Fruit fly (Drosophila melanogaster) whole organism, embryonic: Measurements from ENCODE around the gene MED15.
A peak's percentile ranks its signal among the peaks of the same experiment; 100 is the strongest.

ENCODE experiments used
- Adf1 ChIP-seq: fragments of 200-800 bp; sonication (Bioruptor generic); IDR thresholded peaks from 2 replicates; pipeline ENCODE4 v1.3.6; 2022; ENCODE audit warnings: missing biosample characterization, missing genetic modification characterization
- CG13296 ChIP-seq: fragments of 200-800 bp; sonication (Bioruptor generic); optimal IDR thresholded peaks from 3 replicates; lab custom pipeline; 2018; ENCODE audit warnings: missing biosample characterization, mild to moderate bottlenecking, missing genetic modification characterization
- CG13624 ChIP-seq: fragments of 200-800 bp; sonication (Bioruptor generic); optimal IDR thresholded peaks from 2 replicates; lab custom pipeline; 2016; ENCODE audit warnings: missing biosample characterization, missing genetic modification characterization
- CG13894 ChIP-seq: fragments of 200-800 bp; sonication (Bioruptor generic); optimal IDR thresholded peaks from 3 replicates; lab custom pipeline; 2018; ENCODE audit warnings: missing biosample characterization, mild to moderate bottlenecking, missing genetic modification characterization, moderate library complexity
- CG1603 ChIP-seq: fragments of 200-800 bp; sonication (Bioruptor generic); optimal IDR thresholded peaks from 2 replicates; lab custom pipeline; 2019; ENCODE audit warnings: missing biosample characterization, mild to moderate bottlenecking, missing genetic modification characterization, moderate library complexity
- CG17328 ChIP-seq: fragments of 200-800 bp; sonication (Bioruptor generic); IDR thresholded peaks from 2 replicates; pipeline ENCODE4 v1.3.6; 2022; ENCODE audit warnings: missing biosample characterization, missing genetic modification characterization
- CG17361 ChIP-seq: fragments of 200-800 bp; sonication (Bioruptor generic); IDR thresholded peaks from 3 replicates; pipeline ENCODE4 v1.3.6; 2022; ENCODE audit warnings: missing biosample characterization, missing genetic modification characterization
- CG17385 ChIP-seq: fragments of 200-800 bp; sonication (Bioruptor generic); optimal IDR thresholded peaks from 3 replicates; lab custom pipeline; 2018; ENCODE audit warnings: missing biosample characterization, mild to moderate bottlenecking, missing genetic modification characterization
- CG17568 ChIP-seq: fragments of 200-800 bp; sonication (Bioruptor generic); optimal IDR thresholded peaks from 2 replicates; lab custom pipeline; 2018; ENCODE audit warnings: missing biosample characterization, mild to moderate bottlenecking, missing genetic modification characterization, moderate library complexity
- CG17802 ChIP-seq: fragments of 200-800 bp; sonication (Bioruptor generic); optimal IDR thresholded peaks from 2 replicates; lab custom pipeline; 2018; ENCODE audit warnings: missing biosample characterization, mild to moderate bottlenecking, missing genetic modification characterization, moderate library complexity
- CG18764 ChIP-seq: fragments of 200-800 bp; sonication (Bioruptor generic); optimal IDR thresholded peaks from 3 replicates; lab custom pipeline; 2016; ENCODE audit warnings: missing biosample characterization, missing genetic modification characterization
- CG2875 ChIP-seq: fragments of 200-800 bp; sonication (Bioruptor generic); optimal IDR thresholded peaks from 2 replicates; lab custom pipeline; 2017; ENCODE audit warnings: missing biosample characterization, mild to moderate bottlenecking, missing genetic modification characterization, missing genetic modification reagents
- CG32767 ChIP-seq: fragments of 200-800 bp; sonication (Bioruptor generic); IDR thresholded peaks from 2 replicates; pipeline ENCODE4 v1.3.6; 2022; ENCODE audit warnings: missing biosample characterization, missing genetic modification characterization
- CG3995 ChIP-seq: fragments of 200-800 bp; sonication (Bioruptor generic); optimal IDR thresholded peaks from 3 replicates; lab custom pipeline; 2016; ENCODE audit warnings: missing biosample characterization, missing genetic modification characterization
- CG6683 ChIP-seq: fragments of 200-800 bp; sonication (Bioruptor generic); optimal IDR thresholded peaks from 2 replicates; lab custom pipeline; 2017; ENCODE audit warnings: missing biosample characterization, mild to moderate bottlenecking, missing genetic modification characterization, missing genetic modification reagents
- CG6689 ChIP-seq: fragments of 200-800 bp; sonication (Bioruptor generic); IDR thresholded peaks from 2 replicates; pipeline ENCODE4 v1.3.6; 2022; ENCODE audit warnings: missing biosample characterization, missing genetic modification characterization
- CG8359 ChIP-seq: fragments of 200-800 bp; sonication (Bioruptor generic); optimal IDR thresholded peaks from 2 replicates; lab custom pipeline; 2017; ENCODE audit warnings: missing biosample characterization, mild to moderate bottlenecking, missing genetic modification characterization, borderline replicate concordance
- CG8765 ChIP-seq: fragments of 200-800 bp; sonication (Bioruptor generic); IDR thresholded peaks from 2 replicates; pipeline ENCODE4 v1.3.6; 2022; ENCODE audit warnings: missing biosample characterization, missing genetic modification characterization
- CG8924 ChIP-seq: fragments of 200-800 bp; optimal IDR thresholded peaks from 3 replicates; lab custom pipeline; 2019; ENCODE audit warnings: missing biosample characterization, mild to moderate bottlenecking, missing genetic modification characterization, moderate library complexity
- CG9876 ChIP-seq: fragments of 200-800 bp; sonication (Bioruptor generic); optimal IDR thresholded peaks from 2 replicates; lab custom pipeline; 2016; ENCODE audit warnings: missing biosample characterization, missing genetic modification characterization
- CHES-1-like ChIP-seq: fragments of 200-800 bp; sonication (Bioruptor generic); optimal IDR thresholded peaks from 2 replicates; lab custom pipeline; 2016; ENCODE audit warnings: missing biosample characterization, missing genetic modification characterization
- CoRest ChIP-seq: fragments of 200-800 bp; sonication (Bioruptor generic); optimal IDR thresholded peaks from 3 replicates; lab custom pipeline; 2018; ENCODE audit warnings: missing biosample characterization, mild to moderate bottlenecking, missing genetic modification characterization, moderate library complexity
- Deaf1 ChIP-seq: fragments of 200-800 bp; optimal IDR thresholded peaks from 3 replicates; lab custom pipeline; 2019; ENCODE audit warnings: missing biosample characterization, mild to moderate bottlenecking, missing genetic modification characterization, moderate library complexity
- Doc3 ChIP-seq: fragments of 200-800 bp; sonication (Bioruptor generic); IDR thresholded peaks from 3 replicates; pipeline ENCODE4 v1.3.6; 2022; ENCODE audit warnings: missing biosample characterization, missing genetic modification characterization; ENCODE audit not compliant: partially characterized antibody
- Ets65A ChIP-seq: fragments of 200-800 bp; sonication (Bioruptor generic); peaks from one replicate; lab custom pipeline; 2016; ENCODE audit warnings: missing biosample characterization, missing genetic modification characterization
- Ets97D ChIP-seq: fragments of 200-800 bp; sonication (Bioruptor generic); optimal IDR thresholded peaks from 3 replicates; lab custom pipeline; 2016; ENCODE audit warnings: missing biosample characterization, missing genetic modification characterization
- Gsc ChIP-seq: fragments of 200-800 bp; sonication (Bioruptor generic); IDR thresholded peaks from 2 replicates; pipeline ENCODE4 v1.3.6; 2022; ENCODE audit warnings: missing biosample characterization, missing genetic modification characterization
- HHEX ChIP-seq: fragments of 200-800 bp; sonication (Bioruptor generic); optimal IDR thresholded peaks from 3 replicates; lab custom pipeline; 2017; ENCODE audit warnings: missing biosample characterization, mild to moderate bottlenecking, missing genetic modification characterization, missing genetic modification reagents
- HLH54F ChIP-seq: fragments of 200-800 bp; sonication (Bioruptor generic); optimal IDR thresholded peaks from 3 replicates; lab custom pipeline; 2016; ENCODE audit warnings: missing biosample characterization, missing genetic modification characterization
- Hand ChIP-seq: fragments of 200-800 bp; sonication (Bioruptor generic); optimal IDR thresholded peaks from 2 replicates; lab custom pipeline; 2017; ENCODE audit warnings: mild to moderate bottlenecking, missing biosample characterization, missing genetic modification reagents, missing genetic modification characterization
- Nf-YA ChIP-seq: fragments of 200-800 bp; sonication (Bioruptor generic); IDR thresholded peaks from 2 replicates; pipeline ENCODE4 v1.3.6; 2022; ENCODE audit warnings: missing biosample characterization, missing genetic modification characterization
- Nf-YC ChIP-seq: fragments of 200-800 bp; optimal IDR thresholded peaks from 3 replicates; lab custom pipeline; 2019; ENCODE audit warnings: missing biosample characterization, mild to moderate bottlenecking, missing genetic modification characterization, moderate library complexity
- TFAM ChIP-seq: fragments of 200-800 bp; sonication (Bioruptor generic); optimal IDR thresholded peaks from 2 replicates; lab custom pipeline; 2017; ENCODE audit warnings: missing biosample characterization, missing genetic modification characterization, inconsistent platforms
- amos ChIP-seq: fragments of 200-800 bp; sonication (Bioruptor generic); IDR thresholded peaks from 2 replicates; pipeline ENCODE4 v1.3.6; 2022; ENCODE audit warnings: missing biosample characterization, missing genetic modification characterization; ENCODE audit not compliant: partially characterized antibody
- cas ChIP-seq: fragments of 200-800 bp; sonication (Bioruptor generic); IDR thresholded peaks from 2 replicates; pipeline ENCODE4 v1.3.6; 2022; ENCODE audit warnings: missing biosample characterization, missing genetic modification characterization
- dmrt11E ChIP-seq: fragments of 200-800 bp; sonication (Bioruptor generic); optimal IDR thresholded peaks from 3 replicates; lab custom pipeline; 2018; ENCODE audit warnings: missing biosample characterization, mild to moderate bottlenecking, missing genetic modification characterization, moderate library complexity
- emc ChIP-seq: fragments of 200-800 bp; sonication (Bioruptor generic); optimal IDR thresholded peaks from 2 replicates; lab custom pipeline; 2016; ENCODE audit warnings: missing biosample characterization, missing genetic modification characterization
- eyg ChIP-seq: fragments of 200-800 bp; sonication (Bioruptor generic); optimal IDR thresholded peaks from 3 replicates; lab custom pipeline; 2016; ENCODE audit warnings: missing biosample characterization, missing genetic modification characterization
- fd64A ChIP-seq: fragments of 200-800 bp; sonication (Bioruptor generic); optimal IDR thresholded peaks from 3 replicates; lab custom pipeline; 2018; ENCODE audit warnings: missing biosample characterization, mild to moderate bottlenecking, missing genetic modification characterization
- gsb-n ChIP-seq: fragments of 200-800 bp; sonication (Bioruptor generic); optimal IDR thresholded peaks from 3 replicates; lab custom pipeline; 2018; ENCODE audit warnings: missing biosample characterization, mild to moderate bottlenecking, missing genetic modification characterization
- inv ChIP-seq: fragments of 200-800 bp; sonication (Bioruptor generic); IDR thresholded peaks from 2 replicates; pipeline ENCODE4 v1.3.6; 2022; ENCODE audit warnings: missing biosample characterization, missing genetic modification characterization; ENCODE audit not compliant: partially characterized antibody
- luna ChIP-seq: fragments of 200-800 bp; sonication (Bioruptor generic); optimal IDR thresholded peaks from 2 replicates; lab custom pipeline; 2016; ENCODE audit warnings: missing biosample characterization, missing genetic modification characterization
- pros ChIP-seq: fragments of 200-800 bp; sonication (Bioruptor generic); optimal IDR thresholded peaks from 3 replicates; lab custom pipeline; 2019; ENCODE audit warnings: missing biosample characterization, mild to moderate bottlenecking, missing genetic modification characterization, moderate library complexity
- scrt ChIP-seq: fragments of 200-800 bp; sonication (Bioruptor generic); optimal IDR thresholded peaks from 2 replicates; lab custom pipeline; 2018; ENCODE audit warnings: missing biosample characterization, mild to moderate bottlenecking, missing genetic modification characterization, moderate library complexity
- sens-2 ChIP-seq: fragments of 200-800 bp; sonication (Bioruptor generic); IDR thresholded peaks from 2 replicates; pipeline ENCODE4 v1.3.6; 2022; ENCODE audit warnings: missing biosample characterization, missing genetic modification characterization
- toy ChIP-seq: fragments of 200-800 bp; sonication (Bioruptor generic); IDR thresholded peaks from 2 replicates; pipeline ENCODE4 v1.3.6; 2022; ENCODE audit warnings: missing biosample characterization, missing genetic modification characterization
- usp ChIP-seq: fragments of >200 bp; optimal IDR thresholded peaks from 2 replicates; lab custom pipeline; 2017; ENCODE audit warnings: missing biosample characterization, missing genetic modification characterization
- wdn ChIP-seq: fragments of 200-800 bp; sonication (Bioruptor generic); IDR thresholded peaks from 2 replicates; pipeline ENCODE4 v1.3.6; 2022; ENCODE audit warnings: missing biosample characterization, missing genetic modification characterization
- z ChIP-seq: fragments of 200-800 bp; sonication (Bioruptor generic); IDR thresholded peaks from 3 replicates; pipeline ENCODE4 v1.3.6; 2022; ENCODE audit warnings: missing biosample characterization, missing genetic modification characterization

The MED15 gene

DNA sequence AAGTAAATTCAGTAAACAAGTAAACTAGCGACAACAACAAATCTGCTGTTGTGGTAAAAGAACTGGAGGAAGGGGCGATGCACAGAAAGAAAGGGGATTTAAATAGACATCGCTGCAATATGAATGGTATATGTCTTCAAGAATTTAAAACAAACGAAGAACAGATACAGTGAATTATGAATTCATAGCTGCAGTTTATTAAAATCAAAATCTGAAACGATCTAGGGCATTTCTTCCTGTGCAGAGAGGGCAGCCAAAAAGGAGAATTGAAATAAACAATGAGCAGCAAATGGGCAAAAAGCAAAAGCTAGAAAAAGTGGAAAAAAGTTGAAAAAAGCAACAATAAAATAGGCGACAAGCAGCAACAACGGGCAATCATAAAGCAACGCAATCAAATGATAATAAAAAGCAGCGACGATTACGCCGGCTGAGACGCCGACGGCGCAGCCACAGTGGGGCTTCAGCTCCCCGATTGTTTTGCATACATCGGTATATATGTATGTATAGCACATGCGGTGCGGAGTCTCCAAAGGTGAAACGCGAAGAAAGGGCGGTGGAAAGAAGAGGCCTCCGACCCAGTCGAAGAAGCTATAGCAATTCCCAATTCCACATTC lies 4.0 kb upstream of the MED15 start (continued):
- TF ChIP-seq Nf-YC = peak; percentile 2
- TF ChIP-seq CG6689 (GFP tag; lab: Robert Waterston, UW) = peak; percentile 72
- peak; percentile 64 for TF ChIP-seq CoRest (tag; lab: Kevin White, UChicago)
- peak; percentile 29 for TF ChIP-seq CG6683
- TF ChIP-seq pros (GFP tag; lab: Kevin White, UChicago) = peak; percentile 89
- no peak for TF ChIP-seq dmrt11E
- TF ChIP-seq CG17328 = peak; percentile 59
- peak; percentile 73 for TF ChIP-seq CG17361 (GFP tag; lab: Robert Waterston, UW)
- peak; percentile 48 for TF ChIP-seq CG8359 (GFP tag; lab: Kevin White, UChicago)
- TF ChIP-seq HHEX = peak; percentile 72
- TF ChIP-seq CG17385 = peak; percentile 68
- TF ChIP-seq eyg = peak; percentile 81
- TF ChIP-seq emc (GFP tag; lab: Kevin White, UChicago) = peak; percentile 38
- TF ChIP-seq CG8924 (tag; lab: Kevin White, UChicago) = peak; percentile 80
- TF ChIP-seq inv (GFP tag; lab: Robert Waterston, UW) = no peak
- TF ChIP-seq CG13624 (GFP tag; lab: Kevin White, UChicago) = peak; percentile 72
- peak; percentile 95 for TF ChIP-seq Ets65A
- no peak for TF ChIP-seq cas (GFP tag; lab: Robert Waterston, UW)
- TF ChIP-seq CG13894 (tag; lab: Kevin White, UChicago) = peak; percentile 8
- TF ChIP-seq Ets97D (GFP tag; lab: Kevin White, UChicago) = peak; percentile 32
- peak; percentile 64 for TF ChIP-seq scrt (GFP tag; lab: Kevin White, UChicago)
- 0 out of 3 replicates have a peak, but pooled peaks have one; percentile 50 for TF ChIP-seq z (GFP tag; lab: Robert Waterston, UW)
- TF ChIP-seq CG2875 = peak; percentile 76
- peak; percentile 17 for TF ChIP-seq Deaf1 (tag; lab: Kevin White, UChicago)
- TF ChIP-seq HLH54F (GFP tag; lab: Kevin White, UChicago) = peak; percentile 78
- peak; percentile 84 for TF ChIP-seq CG1603
- 0 out of 2 replicates have a peak, but pooled peaks have one; percentile 25 for TF ChIP-seq toy (GFP tag; lab: Robert Waterston, UW)
- peak; percentile 29; the same call in 1 of the 2 replicates for TF ChIP-seq CG32767 (GFP tag; lab: Robert Waterston, UW)
- no peak for TF ChIP-seq usp (GFP tag; lab: Kevin White, UChicago)
- TF ChIP-seq CHES-1-like = peak; percentile 77
- peak; percentile 44 for TF ChIP-seq luna (GFP tag; lab: Kevin White, UChicago)
- no peak for TF ChIP-seq Doc3 (GFP tag; lab: Robert Waterston, UW)
- peak; percentile 40 for TF ChIP-seq CG18764
- TF ChIP-seq Hand (GFP tag; lab: Kevin White, UChicago) = peak; percentile 61
- peak; percentile 97 for TF ChIP-seq Adf1 (GFP tag; lab: Robert Waterston, UW)
- TF ChIP-seq CG9876 (GFP tag; lab: Kevin White, UChicago) = peak; percentile 55
- peak; percentile 51 for TF ChIP-seq CG17802 (tag; lab: Kevin White, UChicago)
- peak; percentile 60 for TF ChIP-seq gsb-n
- peak; percentile 65; the same call in 1 of the 2 replicates for TF ChIP-seq sens-2 (GFP tag; lab: Robert Waterston, UW)
- TF ChIP-seq amos (GFP tag; lab: Robert Waterston, UW) = no peak
- peak; percentile 13 for TF ChIP-seq CG13296
- TF ChIP-seq TFAM (GFP tag; lab: Kevin White, UChicago) = no peak
- TF ChIP-seq Nf-YA (GFP tag; lab: Robert Waterston, UW) = peak; percentile 51; the same call in 1 of the 2 replicates
- TF ChIP-seq CG17568 = peak; percentile 61
- TF ChIP-seq fd64A (GFP tag; lab: Kevin White, UChicago) = peak; percentile 50
- TF ChIP-seq Gsc (GFP tag; lab: Robert Waterston, UW) = no peak
- peak; percentile 53; the same call in 1 of the 2 replicates for TF ChIP-seq CG8765 (GFP tag; lab: Robert Waterston, UW)
- TF ChIP-seq wdn (GFP tag; lab: Robert Waterston, UW) = peak; percentile 58; the same call in 1 of the 2 replicates
- peak; percentile 32 for TF ChIP-seq CG3995
